ENCODE assay signal across 1 fruit fly cellular context in the genomic region with DNA sequence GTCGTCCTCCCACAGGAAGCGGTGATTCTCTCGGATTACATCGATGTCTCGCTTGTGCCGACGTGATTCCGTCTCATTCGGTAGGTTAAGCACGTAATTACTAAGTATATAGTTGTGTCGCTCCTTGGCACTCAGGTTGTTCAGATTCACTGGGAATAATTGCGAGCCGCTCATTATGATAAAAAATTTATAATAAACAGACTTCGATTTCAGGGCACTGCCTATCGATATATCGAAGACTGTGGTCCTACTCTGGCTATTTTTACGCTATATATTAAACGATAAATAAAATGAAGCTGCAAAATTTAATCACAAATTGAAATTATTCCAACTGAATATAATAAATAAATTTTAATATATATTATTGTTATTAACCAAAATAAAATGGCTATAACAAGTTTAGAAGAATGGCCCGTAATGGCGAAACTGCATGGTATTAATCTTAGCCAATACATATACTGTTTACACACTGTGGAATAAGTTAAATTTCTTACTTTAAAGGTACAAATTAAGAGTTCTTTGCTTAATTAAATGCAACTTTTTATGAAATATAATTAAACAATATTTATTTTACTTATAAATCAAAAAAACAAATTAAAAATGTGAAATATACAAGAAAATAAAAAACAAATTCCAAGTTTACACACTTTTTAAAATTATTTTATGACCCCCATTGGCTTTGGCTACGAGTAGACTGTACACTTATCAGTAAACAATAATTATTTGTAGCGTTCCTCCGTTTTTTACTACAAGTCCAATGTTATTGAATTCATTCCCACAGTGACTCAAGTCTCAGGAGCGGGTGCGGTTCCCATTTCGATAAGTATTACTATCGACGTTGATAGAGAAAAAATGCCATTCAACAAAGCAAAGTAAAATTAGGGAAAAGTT.
TF ChIP-seq lines count a peak whose summit lies in the region.

A gene (plus strand): TSS at position 821 of the 891 bp plus-strand sequence.

TF ChIP-seq in whole organism, embryonic, 481 proteins besides CTCF, POLR2A, EP300 and RAD21 (continued from another document and continues in another):
- TF ChIP-seq Sry-β (GFP tag; optimal IDR thresholded peaks at IDR 0.05; lab: Kevin White, UChicago) (peak; percentile 81), gro (GFP tag; optimal IDR thresholded peaks at IDR 0.05; lab: Kevin White, UChicago) (no peak), Bgb (GFP tag; IDR thresholded peaks at IDR 0.05; lab: Robert Waterston, UW; ENCODE audit: partially characterized antibody) (peak; percentile 50), HLH54F (GFP tag; optimal IDR thresholded peaks at IDR 0.05; lab: Kevin White, UChicago) (no peak), phol (tag; optimal IDR thresholded peaks at IDR 0.05; lab: Kevin White, UChicago) (peak; percentile 38), CG13287 (GFP tag; IDR thresholded peaks at IDR 0.05; lab: Robert Waterston, UW; ENCODE audit: partially characterized antibody) (peak; percentile 72), CG11695 (GFP tag; IDR thresholded peaks at IDR 0.05; lab: Robert Waterston, UW) (no peak), vnd (GFP tag; IDR thresholded peaks at IDR 0.05; lab: Robert Waterston, UW; ENCODE audit: partially characterized antibody) (peak; percentile 38; the same call in 1 of the 3 replicates), Ssrp (tag; optimal IDR thresholded peaks at IDR 0.05; lab: Kevin White, UChicago) (no peak), Ada2b (GFP tag; IDR thresholded peaks at IDR 0.05; lab: Robert Waterston, UW) (no peak), inv (GFP tag; IDR thresholded peaks at IDR 0.05; lab: Robert Waterston, UW; ENCODE audit: partially characterized antibody) (peak; percentile 11), Usf (GFP tag; optimal IDR thresholded peaks at IDR 0.05; lab: Kevin White, UChicago) (no peak), pzg (GFP tag; optimal IDR thresholded peaks at IDR 0.05; lab: Kevin White, UChicago) (peak; percentile 20), ems (GFP tag; optimal IDR thresholded peaks at IDR 0.05; lab: Kevin White, UChicago) (no peak), Dll (GFP tag; IDR thresholded peaks at IDR 0.05; lab: Robert Waterston, UW; ENCODE audit: partially characterized antibody) (peak; percentile 65), CG12104 (GFP tag; optimal IDR thresholded peaks at IDR 0.05; lab: Kevin White, UChicago) (no peak), lbe (GFP tag; optimal IDR thresholded peaks at IDR 0.05; lab: Kevin White, UChicago) (no peak), unc-4 (GFP tag; IDR thresholded peaks at IDR 0.05; lab: Robert Waterston, UW; ENCODE audit: partially characterized antibody) (peak; percentile 55), NK7.1 (GFP tag; optimal IDR thresholded peaks at IDR 0.05; lab: Kevin White, UChicago) (no peak), CG3995 (GFP tag; optimal IDR thresholded peaks at IDR 0.05; lab: Kevin White, UChicago) (peak; percentile 93), Jarid2 (GFP tag; optimal IDR thresholded peaks at IDR 0.05; lab: Kevin White, UChicago) (no peak), sna (GFP tag; IDR thresholded peaks at IDR 0.05; lab: Robert Waterston, UW; ENCODE audit: partially characterized antibody) (0 out of 2 replicates have a peak, but pooled peaks have one; percentile 35), CG17568 (GFP tag; optimal IDR thresholded peaks at IDR 0.05; lab: Kevin White, UChicago) (no peak), CG16813 (GFP tag; IDR thresholded peaks at IDR 0.05; lab: Robert Waterston, UW; ENCODE audit: partially characterized antibody) (peak; percentile 55), ind (GFP tag; optimal IDR thresholded peaks at IDR 0.05; lab: Kevin White, UChicago) (peak; percentile 7), fd64A (GFP tag; optimal IDR thresholded peaks at IDR 0.05; lab: Kevin White, UChicago) (no peak), gt (GFP tag; IDR thresholded peaks at IDR 0.05; lab: Robert Waterston, UW) (no peak), CG3838 (GFP tag; optimal IDR thresholded peaks at IDR 0.05; lab: Kevin White, UChicago) (no peak), nom (GFP tag; optimal IDR thresholded peaks at IDR 0.05; lab: Kevin White, UChicago) (no peak), fd96Cb (tag; optimal IDR thresholded peaks at IDR 0.05; lab: Kevin White, UChicago) (no peak), dpn (GFP tag; optimal IDR thresholded peaks at IDR 0.05; lab: Kevin White, UChicago) (no peak), CG13775 (GFP tag; optimal IDR thresholded peaks at IDR 0.05; lab: Kevin White, UChicago) (peak; percentile 58), CG9727 (GFP tag; optimal IDR thresholded peaks at IDR 0.05; lab: Kevin White, UChicago) (peak; percentile 37), D (optimal IDR thresholded peaks at IDR 0.05; lab: Kevin White, UChicago) (no peak), D (GFP tag; optimal IDR thresholded peaks at IDR 0.05; lab: Kevin White, UChicago) (no peak), amos (GFP tag; IDR thresholded peaks at IDR 0.05; lab: Robert Waterston, UW; ENCODE audit: partially characterized antibody) (peak; percentile 64), stwl (tag; optimal IDR thresholded peaks at IDR 0.05; lab: Kevin White, UChicago) (peak; percentile 40), CG30403 (GFP tag; optimal IDR thresholded peaks at IDR 0.05; lab: Kevin White, UChicago) (peak; percentile 7), Nf-YC (tag; optimal IDR thresholded peaks at IDR 0.05; lab: Kevin White, UChicago) (peak; percentile 36), kni (GFP tag; optimal IDR thresholded peaks at IDR 0.05; lab: Kevin White, UChicago) (no peak), jing (GFP tag; optimal IDR thresholded peaks at IDR 0.05; lab: Kevin White, UChicago) (no peak), Opbp (GFP tag; IDR thresholded peaks at IDR 0.05; lab: Robert Waterston, UW; ENCODE audit: partially characterized antibody) (peak; percentile 51; the same call in 1 of the 3 replicates), CG14860 (GFP tag; IDR thresholded peaks at IDR 0.05; lab: Robert Waterston, UW; ENCODE audit: partially characterized antibody) (peak; percentile 28; the same call in 1 of the 3 replicates), CG15696 (tag; optimal IDR thresholded peaks at IDR 0.05; lab: Kevin White, UChicago) (no peak), trh (GFP tag; optimal IDR thresholded peaks at IDR 0.05; lab: Kevin White, UChicago) (no peak), CG1233 (GFP tag; optimal IDR thresholded peaks at IDR 0.05; lab: Kevin White, UChicago) (no peak), zfh2 (GFP tag; optimal IDR thresholded peaks at IDR 0.05; lab: Kevin White, UChicago) (peak; percentile 24), bab2 (GFP tag; optimal IDR thresholded peaks at IDR 0.05; lab: Kevin White, UChicago) (no peak), tap (tag; optimal IDR thresholded peaks at IDR 0.05; lab: Kevin White, UChicago) (no peak), MTF-1 (GFP tag; optimal IDR thresholded peaks at IDR 0.05; lab: Kevin White, UChicago; ENCODE audit: borderline replicate concordance) (no peak), CkIIα-i1 (GFP tag; IDR thresholded peaks at IDR 0.05; lab: Robert Waterston, UW) (no peak), Taf1 (GFP tag; IDR thresholded peaks at IDR 0.05; lab: Robert Waterston, UW) (no peak), az2 (GFP tag; optimal IDR thresholded peaks at IDR 0.05; lab: Kevin White, UChicago) (no peak), en (GFP tag; optimal IDR thresholded peaks at IDR 0.05; lab: Kevin White, UChicago) (no peak), CG1024 (GFP tag; IDR thresholded peaks at IDR 0.05; lab: Robert Waterston, UW) (peak; percentile 19; the same call in 1 of the 2 replicates), caup (GFP tag; optimal IDR thresholded peaks at IDR 0.05; lab: Kevin White, UChicago; ENCODE audit: severe bottlenecking) (no peak), CG10321 (GFP tag; IDR thresholded peaks at IDR 0.05; lab: Robert Waterston, UW) (no peak), MBD-R2 (GFP tag; IDR thresholded peaks at IDR 0.05; lab: Robert Waterston, UW) (peak; percentile 71), lmd (GFP tag; IDR thresholded peaks at IDR 0.05; lab: Robert Waterston, UW) (0 out of 2 replicates have a peak, but pooled peaks have one; percentile 13), Hr51 (GFP tag; optimal IDR thresholded peaks at IDR 0.05; lab: Kevin White, UChicago) (no peak), CG11456 (GFP tag; IDR thresholded peaks at IDR 0.05; lab: Robert Waterston, UW) (peak; percentile 5; the same call in 1 of the 3 replicates), Dip3 (GFP tag; optimal IDR thresholded peaks at IDR 0.05; lab: Kevin White, UChicago) (no peak), org-1 (GFP tag; optimal IDR thresholded peaks at IDR 0.05; lab: Kevin White, UChicago) (no peak), CG8388 (GFP tag; optimal IDR thresholded peaks at IDR 0.05; lab: Kevin White, UChicago) (no peak), Eip74EF (GFP tag; optimal IDR thresholded peaks at IDR 0.05; lab: Kevin White, UChicago) (no peak), gsb (GFP tag; IDR thresholded peaks at IDR 0.05; lab: Robert Waterston, UW) (no peak), sens-2 (GFP tag; IDR thresholded peaks at IDR 0.05; lab: Robert Waterston, UW) (no peak), danr (GFP tag; IDR thresholded peaks at IDR 0.05; lab: Robert Waterston, UW) (no peak), CG10431 (GFP tag; optimal IDR thresholded peaks at IDR 0.05; lab: Kevin White, UChicago) (no peak), chinmo (GFP tag; IDR thresholded peaks at IDR 0.05; lab: Robert Waterston, UW; ENCODE audit: partially characterized antibody) (0 out of 4 replicates have a peak, but pooled peaks have one; percentile 6), CG2116 (GFP tag; optimal IDR thresholded peaks at IDR 0.05; lab: Kevin White, UChicago) (peak; percentile 34), Hr3 (GFP tag; optimal IDR thresholded peaks at IDR 0.05; lab: Kevin White, UChicago) (peak; percentile 4), CG15514 (GFP tag; optimal IDR thresholded peaks at IDR 0.05; lab: Kevin White, UChicago) (peak; percentile 62), CG11560 (tag; IDR thresholded peaks at IDR 0.05; lab: Robert Waterston, UW) (no peak), prd (optimal IDR thresholded peaks at IDR 0.05; lab: Kevin White, UChicago) (no peak), prd (GFP tag; IDR thresholded peaks at IDR 0.05; lab: Robert Waterston, UW) (no peak), CG4617 (GFP tag; optimal IDR thresholded peaks at IDR 0.05; lab: Kevin White, UChicago; ENCODE audit: borderline replicate concordance) (no peak), CG8924 (tag; optimal IDR thresholded peaks at IDR 0.05; lab: Kevin White, UChicago) (peak; percentile 3), CG6254 (GFP tag; optimal IDR thresholded peaks at IDR 0.05; lab: Kevin White, UChicago) (no peak), CG15269 (tag; optimal IDR thresholded peaks at IDR 0.05; lab: Kevin White, UChicago) (no peak), tup (GFP tag; optimal IDR thresholded peaks at IDR 0.05; lab: Kevin White, UChicago) (no peak), Bteb2 (GFP tag; optimal IDR thresholded peaks at IDR 0.05; lab: Kevin White, UChicago) (no peak), Dbx (GFP tag; IDR thresholded peaks at IDR 0.05; lab: Robert Waterston, UW) (no peak), run (tag; optimal IDR thresholded peaks at IDR 0.05; lab: Kevin White, UChicago) (no peak), Gug (GFP tag; IDR thresholded peaks at IDR 0.05; lab: Robert Waterston, UW) (peak; percentile 11; the same call in 1 of the 4 replicates), shn (GFP tag; optimal IDR thresholded peaks at IDR 0.05; lab: Kevin White, UChicago) (peak; percentile 23), CG2199 (GFP tag; IDR thresholded peaks at IDR 0.05; lab: Robert Waterston, UW) (no peak), pfk (GFP tag; optimal IDR thresholded peaks at IDR 0.05; lab: Kevin White, UChicago) (no peak), CG1603 (tag; optimal IDR thresholded peaks at IDR 0.05; lab: Kevin White, UChicago) (no peak), CG15601 (tag; optimal IDR thresholded peaks at IDR 0.05; lab: Kevin White, UChicago) (no peak), kah (GFP tag; optimal IDR thresholded peaks at IDR 0.05; lab: Kevin White, UChicago) (no peak), CG13424 (tag; optimal IDR thresholded peaks at IDR 0.05; lab: Kevin White, UChicago) (peak; percentile 16), Side (GFP tag; optimal IDR thresholded peaks at IDR 0.05; lab: Kevin White, UChicago) (no peak), esg (GFP tag; conservative IDR thresholded peaks at IDR 0.05; lab: Robert Waterston, UW) (no peak), CG18599 (GFP tag; optimal IDR thresholded peaks at IDR 0.05; lab: Kevin White, UChicago) (no peak), CG15011 (GFP tag; optimal IDR thresholded peaks at IDR 0.05; lab: Kevin White, UChicago) (no peak), CG6791 (GFP tag; IDR thresholded peaks at IDR 0.05; lab: Robert Waterston, UW; ENCODE audit: partially characterized antibody) (peak; percentile 44; the same call in 2 of the 3 replicates), vvl (GFP tag; IDR thresholded peaks at IDR 0.05; lab: Robert Waterston, UW) (peak; percentile 45), zen2 (GFP tag; IDR thresholded peaks at IDR 0.05; lab: Robert Waterston, UW; ENCODE audit: partially characterized antibody) (peak; percentile 50; the same call in 2 of the 3 replicates), NFAT (GFP tag; IDR thresholded peaks at IDR 0.05; lab: Robert Waterston, UW) (peak; percentile 19; the same call in 1 of the 2 replicates), jumu (GFP tag; optimal IDR thresholded peaks at IDR 0.05; lab: Kevin White, UChicago) (no peak), Nf-YA (GFP tag; IDR thresholded peaks at IDR 0.05; lab: Robert Waterston, UW) (no peak), CG10267 (tag; optimal IDR thresholded peaks at IDR 0.05; lab: Kevin White, UChicago) (peak; percentile 9), CG9817 (tag; optimal IDR thresholded peaks at IDR 0.05; lab: Kevin White, UChicago) (no peak), psq (GFP tag; optimal IDR thresholded peaks at IDR 0.05; lab: Kevin White, UChicago) (no peak), hb (GFP tag; IDR thresholded peaks at IDR 0.05; lab: Robert Waterston, UW; ENCODE audit: partially characterized antibody) (peak; percentile 52; the same call in 1 of the 3 replicates), CG9932 (GFP tag; IDR thresholded peaks at IDR 0.05; lab: Robert Waterston, UW) (peak; percentile 57; the same call in 1 of the 2 replicates), hbn (GFP tag; IDR thresholded peaks at IDR 0.05; lab: Robert Waterston, UW; ENCODE audit: partially characterized antibody) (peak; percentile 38; the same call in 1 of the 2 replicates), CG7357 (GFP tag; IDR thresholded peaks at IDR 0.05; lab: Robert Waterston, UW) (peak; percentile 70), al (GFP tag; IDR thresholded peaks at IDR 0.05; lab: Robert Waterston, UW) (0 out of 2 replicates have a peak, but pooled peaks have one; percentile 31), gcm (GFP tag; optimal IDR thresholded peaks at IDR 0.05; lab: Kevin White, UChicago) (no peak), Sry-δ (GFP tag; optimal IDR thresholded peaks at IDR 0.05; lab: Kevin White, UChicago) (peak; percentile 47), CG8765 (GFP tag; IDR thresholded peaks at IDR 0.05; lab: Robert Waterston, UW) (no peak), fu2 (GFP tag; optimal IDR thresholded peaks at IDR 0.05; lab: Kevin White, UChicago) (peak; percentile 16), CG12071 (GFP tag; optimal IDR thresholded peaks at IDR 0.05; lab: Kevin White, UChicago) (no peak), CG7556 (GFP tag; optimal IDR thresholded peaks at IDR 0.05; lab: Kevin White, UChicago) (no peak), lilli (GFP tag; optimal IDR thresholded peaks at IDR 0.05; lab: Kevin White, UChicago) (peak; percentile 42)
